Fruit fly (Drosophila melanogaster): Measurements from ENCODE around the gene CG31937.
A peak's percentile ranks its signal among the peaks of the same experiment; 100 is the strongest.

Gene CG31937

dm6 chr2L:1737057-1737581, 7.4 kb downstream of the CG31937 start (continued):
- TF ChIP-seq Dfd (GFP tag; optimal IDR thresholded peaks at IDR 0.05): no peak
- TF ChIP-seq YL-1 (GFP tag; optimal IDR thresholded peaks at IDR 0.05): no peak
- TF ChIP-seq Neu2 (GFP tag; optimal IDR thresholded peaks at IDR 0.05; ENCODE audit: borderline replicate concordance): peak; percentile 61
- TF ChIP-seq CG2202 (tag; optimal IDR thresholded peaks at IDR 0.05): peak; percentile 69
- peak; percentile 79 for TF ChIP-seq ssp (GFP tag; IDR thresholded peaks at IDR 0.05)
- TF ChIP-seq Mes4 (GFP tag; optimal IDR thresholded peaks at IDR 0.05): peak; percentile 73
- peak in 1 of 2 experiments; percentile 81 for TF ChIP-seq Hr78 (GFP tag; optimal IDR thresholded peaks at IDR 0.05)
- no peak for TF ChIP-seq pfk (GFP tag; optimal IDR thresholded peaks at IDR 0.05)
- peak; percentile 35; the same call in 1 of the 2 replicates for TF ChIP-seq Adf1 (GFP tag; IDR thresholded peaks at IDR 0.05)
- TF ChIP-seq fd3F (GFP tag; optimal IDR thresholded peaks at IDR 0.05): peak; percentile 76
- peak; percentile 60 for TF ChIP-seq sim (GFP tag; IDR thresholded peaks at IDR 0.05)
- TF ChIP-seq schlank (tag; optimal IDR thresholded peaks at IDR 0.05): peak; percentile 54
- TF ChIP-seq CG11695 (GFP tag; IDR thresholded peaks at IDR 0.05): peak; percentile 87
- TF ChIP-seq E2f1 (GFP tag; IDR thresholded peaks at IDR 0.05): peak; percentile 83
- TF ChIP-seq Ssrp (tag; optimal IDR thresholded peaks at IDR 0.05): peak; percentile 89
- peak; percentile 76 for TF ChIP-seq CG17829 (tag; optimal IDR thresholded peaks at IDR 0.05)
- peak; percentile 90 for TF ChIP-seq CG6689 (GFP tag; IDR thresholded peaks at IDR 0.05)
- TF ChIP-seq Oaz (GFP tag; IDR thresholded peaks at IDR 0.05): peak; percentile 69; the same call in 1 of the 2 replicates
- peak; percentile 78 for TF ChIP-seq CG10267 (tag; optimal IDR thresholded peaks at IDR 0.05)
- TF ChIP-seq CG10209 (GFP tag; optimal IDR thresholded peaks at IDR 0.05): peak; percentile 89
- peak in 1 of 3 experiments; percentile 26 for TF ChIP-seq Stat92E (GFP tag; optimal IDR thresholded peaks at IDR 0.05)
- TF ChIP-seq mam (GFP tag; optimal IDR thresholded peaks at IDR 0.05): peak; percentile 92
- TF ChIP-seq Side (GFP tag; optimal IDR thresholded peaks at IDR 0.05): peak; percentile 88
- TF ChIP-seq HLHmδ (GFP tag; optimal IDR thresholded peaks at IDR 0.05): peak; percentile 41
- TF ChIP-seq CG17385 (GFP tag; optimal IDR thresholded peaks at IDR 0.05): peak; percentile 76
- TF ChIP-seq zfh1 (GFP tag; IDR thresholded peaks at IDR 0.05): peak; percentile 82
- peak; percentile 70 for TF ChIP-seq danr (GFP tag; IDR thresholded peaks at IDR 0.05)
- peak; percentile 58 for TF ChIP-seq CG6654 (GFP tag; optimal IDR thresholded peaks at IDR 0.05)
- no peak for TF ChIP-seq nerfin-2 (GFP tag; IDR thresholded peaks at IDR 0.05; ENCODE audit: partially characterized antibody)
- peak; percentile 70 for TF ChIP-seq ftz-f1 (GFP tag; optimal IDR thresholded peaks at IDR 0.05)
- TF ChIP-seq az2 (GFP tag; optimal IDR thresholded peaks at IDR 0.05): peak; percentile 90
- TF ChIP-seq CG8089 (GFP tag; optimal IDR thresholded peaks at IDR 0.05): peak; percentile 89
- peak; percentile 89 for TF ChIP-seq Xrp1 (GFP tag; IDR thresholded peaks at IDR 0.05)
- TF ChIP-seq trh (GFP tag; optimal IDR thresholded peaks at IDR 0.05): peak; percentile 64
- peak; percentile 78 for TF ChIP-seq CG13424 (tag; optimal IDR thresholded peaks at IDR 0.05)
- peak; percentile 78 for TF ChIP-seq dan (GFP tag; IDR thresholded peaks at IDR 0.05)
- peak; percentile 8 for TF ChIP-seq CG15479 (GFP tag; optimal IDR thresholded peaks at IDR 0.05)
- TF ChIP-seq ranshi (GFP tag; IDR thresholded peaks at IDR 0.05): peak; percentile 76; the same call in 1 of the 2 replicates
- TF ChIP-seq CG7745 (tag; optimal IDR thresholded peaks at IDR 0.05): no peak
- TF ChIP-seq CG1832 (GFP tag; optimal IDR thresholded peaks at IDR 0.05): no peak
- peak; percentile 64 for TF ChIP-seq CG31388 (GFP tag; optimal IDR thresholded peaks at IDR 0.05)
- TF ChIP-seq CG6813 (GFP tag; optimal IDR thresholded peaks at IDR 0.05): peak; percentile 66
- peak; percentile 79 for TF ChIP-seq CG9932 (GFP tag; IDR thresholded peaks at IDR 0.05)
- no peak for TF ChIP-seq lov (optimal IDR thresholded peaks at IDR 0.05)
- TF ChIP-seq lov (GFP tag; IDR thresholded peaks at IDR 0.05): peak; percentile 78; the same call in 2 of the 3 replicates
- peak; percentile 79; the same call in 2 of the 3 replicates for TF ChIP-seq CG7357 (GFP tag; IDR thresholded peaks at IDR 0.05)
- peak; percentile 35 for TF ChIP-seq nerfin-1 (tag; optimal IDR thresholded peaks at IDR 0.05)
- TF ChIP-seq scrt (GFP tag; optimal IDR thresholded peaks at IDR 0.05): peak; percentile 67
- peak; percentile 78 for TF ChIP-seq croc (GFP tag; conservative IDR thresholded peaks at IDR 0.05)

All from whole organism, embryonic.